Worm (Caenorhabditis elegans): ENCODE results near the gene haf-2.

DNA sequence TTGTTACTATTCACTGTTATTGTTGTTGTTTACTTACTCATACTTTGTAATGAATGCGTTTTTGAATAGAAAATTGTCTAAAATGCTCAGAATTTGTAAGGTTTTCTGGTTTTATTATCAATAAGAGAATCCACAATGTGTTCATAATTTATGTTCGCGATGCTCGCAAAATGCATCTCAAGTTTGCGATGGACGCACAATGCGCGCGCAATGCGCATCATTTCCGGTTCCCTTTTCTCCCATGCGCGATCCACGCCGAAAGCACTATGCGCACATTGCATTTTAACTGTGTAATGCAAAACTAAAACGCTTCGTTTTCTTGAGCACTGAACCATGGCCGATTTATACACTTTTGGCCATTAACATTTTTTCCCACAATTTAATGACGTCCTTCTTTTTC, 36.8 kb downstream of the haf-2 start:
- TF ChIP-seq jun-1 (tag; optimal IDR thresholded peaks at IDR 0.05) (no peak), aly-2 (tag; optimal IDR thresholded peaks at IDR 0.05) (no peak), sup-37 (GFP tag; optimal IDR thresholded peaks at IDR 0.05) (no peak), egl-27 (tag; optimal IDR thresholded peaks at IDR 0.05) (no peak), snpc-4 (tag; optimal IDR thresholded peaks at IDR 0.05) (no peak), blmp-1 (tag; optimal IDR thresholded peaks at IDR 0.05) (no peak)

Data from whole organism, L1 larva.